Worm (Caenorhabditis elegans) whole organism, midembryonic: ENCODE results near the gene Y66D12A.7.

Experiments used
- cog-1 ChIP-seq: sonication (generic microtip); optimal IDR thresholded peaks from 2 replicates; lab custom pipeline; 2016; ENCODE audit warnings: missing genetic modification characterization, missing compliant biosample characterization
- flt-1 ChIP-seq: fragments of 200-800 bp; sonication (Bioruptor generic); IDR thresholded peaks from 2 replicates; pipeline ENCODE4 v1.3.6; 2022; ENCODE audit warnings: missing genetic modification characterization, missing compliant biosample characterization
- med-1 ChIP-seq: sonication (generic microtip); optimal IDR thresholded peaks from 2 replicates; lab custom pipeline; 2017; ENCODE audit warnings: missing genetic modification characterization, mild to moderate bottlenecking, missing compliant biosample characterization, antibody characterized with exemption, missing genetic modification reagents; ENCODE audit not compliant: insufficient read depth
- ref-1 ChIP-seq: fragments of 200-800 bp; sonication (Bioruptor generic); conservative IDR thresholded peaks from 2 replicates; pipeline ENCODE4 v1.3.6; 2022; ENCODE audit warnings: missing genetic modification reagents, missing genetic modification characterization, missing compliant biosample characterization
- ztf-23 ChIP-seq: fragments of 200-800 bp; sonication (Bioruptor generic); IDR thresholded peaks from 2 replicates; pipeline ENCODE4 v1.3.6; 2022; ENCODE audit warnings: missing genetic modification reagents, missing genetic modification characterization, missing compliant biosample characterization
- ztf-29 ChIP-seq: fragments of 200-800 bp; sonication (Bioruptor generic); IDR thresholded peaks from 2 replicates; pipeline ENCODE4 v1.3.6; 2022; ENCODE audit warnings: missing genetic modification reagents, missing genetic modification characterization, missing compliant biosample characterization

ce11 chrIII:11559677-11560076 is 20.6 kb downstream of the Y66D12A.7 start:
- no peak for TF ChIP-seq ztf-29
- TF ChIP-seq ref-1 (GFP tag; lab: Robert Waterston, UW), result no peak
- no peak for TF ChIP-seq ztf-23
- TF ChIP-seq flt-1 (GFP tag; lab: Robert Waterston, UW), result no peak
- no peak for TF ChIP-seq med-1 (GFP tag; lab: Kevin White, UChicago)
- no peak for TF ChIP-seq cog-1 (tag; lab: Kevin White, UChicago)
